Worm (Caenorhabditis elegans): ENCODE measurements around the gene F38A1.15.

The F38A1.15 gene

ce11 chrIV:1275910-1276309 is 32.7 kb upstream of the F38A1.15 start:
- TF ChIP-seq peb-1 (tag; optimal IDR thresholded peaks at IDR 0.05) (no peak), sma-3 (GFP tag; optimal IDR thresholded peaks at IDR 0.05) (no peak), alr-1 (tag; optimal IDR thresholded peaks at IDR 0.05) (no peak), lin-11 (tag; optimal IDR thresholded peaks at IDR 0.05) (no peak), sem-4 (tag; optimal IDR thresholded peaks at IDR 0.05) (no peak), nhr-129 (tag; optimal IDR thresholded peaks at IDR 0.05) (no peak)

- TF ChIP-seq elt-3 (tag; optimal IDR thresholded peaks at IDR 0.05): no peak
- peak; percentile 90 to 99 for TF ChIP-seq mdl-1 (tag; optimal IDR thresholded peaks at IDR 0.05)
- TF ChIP-seq nhr-129 (tag; optimal IDR thresholded peaks at IDR 0.05): peak; percentile 57
- TF ChIP-seq mab-5 (tag; optimal IDR thresholded peaks at IDR 0.05): peak; percentile 67
- peak; percentile 86 for TF ChIP-seq C34F6.9 (tag; optimal IDR thresholded peaks at IDR 0.05)
- peak; percentile 33 for TF ChIP-seq fos-1 (tag; optimal IDR thresholded peaks at IDR 0.05)
- TF ChIP-seq gmeb-1 (tag; optimal IDR thresholded peaks at IDR 0.05): peak; percentile 72
- peak; percentile 42 for TF ChIP-seq sma-3 (GFP tag; optimal IDR thresholded peaks at IDR 0.05)
- peak; percentile 21 for TF ChIP-seq lin-11 (tag; optimal IDR thresholded peaks at IDR 0.05)
- peak; percentile 19 for TF ChIP-seq nhr-6 (tag; optimal IDR thresholded peaks at IDR 0.05)
- TF ChIP-seq crh-2 (tag; optimal IDR thresholded peaks at IDR 0.05): peak; percentile 72
- no peak for TF ChIP-seq alr-1 (tag; optimal IDR thresholded peaks at IDR 0.05)
- no peak for TF ChIP-seq ztf-4 (tag; optimal IDR thresholded peaks at IDR 0.05)
- no peak for TF ChIP-seq ztf-1 (GFP tag; conservative IDR thresholded peaks at IDR 0.05)
- peak; percentile 48 for TF ChIP-seq ceh-82 (tag; optimal IDR thresholded peaks at IDR 0.05)
- TF ChIP-seq sem-4 (tag; optimal IDR thresholded peaks at IDR 0.05): peak; percentile 17
- peak; percentile 13 for TF ChIP-seq egl-27 (tag; optimal IDR thresholded peaks at IDR 0.05)
- no peak for TF ChIP-seq ama-1 (optimal IDR thresholded peaks at IDR 0.05)
- TF ChIP-seq lin-13 (GFP tag; optimal IDR thresholded peaks at IDR 0.05): peak; percentile 71
- no peak for TF ChIP-seq unc-62 (GFP tag; optimal IDR thresholded peaks at IDR 0.05)
- TF ChIP-seq nhr-21 (tag; optimal IDR thresholded peaks at IDR 0.05): peak; percentile 33
- TF ChIP-seq F13H6.1 (tag; optimal IDR thresholded peaks at IDR 0.05): peak; percentile 52
- TF ChIP-seq lsy-2 (tag; optimal IDR thresholded peaks at IDR 0.05): peak; percentile 39 to 81
- TF ChIP-seq ceh-16 (tag; optimal IDR thresholded peaks at IDR 0.05): no peak
- peak; percentile 77 for TF ChIP-seq unc-55 (GFP tag; optimal IDR thresholded peaks at IDR 0.05)
Measured at ce11 chrIV:1274583-1274982, 31.4 kb upstream of the F38A1.15 start, which contains the start of gene C09E9.1. C09E9.1 (plus strand) TSS chrIV:1274868.

DNA sequence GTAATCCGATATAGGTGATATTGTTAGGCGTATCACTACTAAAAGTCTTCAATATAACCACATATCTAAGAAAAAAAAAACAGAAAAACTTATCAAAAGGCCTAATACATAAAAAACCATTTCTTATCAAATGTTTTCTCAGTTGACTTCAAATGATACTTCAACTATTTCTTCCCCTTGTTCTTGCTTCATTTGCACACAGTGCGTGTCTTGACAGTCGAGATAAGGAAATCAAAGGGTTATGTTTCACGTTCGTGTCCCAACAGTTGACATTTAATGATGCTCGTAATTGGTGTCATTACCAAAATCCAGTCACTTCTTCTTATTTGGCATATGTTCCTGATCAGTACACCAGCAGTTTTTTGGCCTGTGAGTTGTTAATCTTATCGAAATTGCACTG is 23.5 kb upstream of the F38A1.15 start, which contains the start of gene clec-170:
Gene clec-170, plus strand, starts transcription at position 143 of the 400 bp plus-strand sequence.
- TF ChIP-seq fos-1 (tag; optimal IDR thresholded peaks at IDR 0.05) (peak; percentile 75), lsy-2 (tag; optimal IDR thresholded peaks at IDR 0.05) (no peak)

DNA sequence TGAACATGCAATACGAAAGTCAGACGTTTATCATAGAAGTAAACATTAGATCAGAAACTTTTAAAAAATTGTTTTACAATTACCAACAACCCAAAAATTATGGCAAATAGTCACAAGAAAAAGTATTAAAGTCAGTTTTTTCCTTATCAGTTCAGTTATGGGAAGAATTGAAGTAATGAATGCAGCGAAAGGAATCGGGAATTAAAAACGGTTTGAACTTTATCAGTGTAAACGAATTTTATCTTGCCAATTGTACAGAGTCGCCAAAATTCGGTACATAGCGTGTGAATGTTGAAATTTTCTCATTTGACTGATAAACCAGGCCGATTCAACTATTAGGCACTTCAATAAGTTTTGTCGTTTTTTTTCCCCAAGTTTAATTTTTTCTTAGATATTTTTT is 22.9 kb upstream of the F38A1.15 start:
- TF ChIP-seq ama-1 (optimal IDR thresholded peaks at IDR 0.05) (no peak), nhr-237 (tag; optimal IDR thresholded peaks at IDR 0.05) (no peak), nhr-77 (tag; optimal IDR thresholded peaks at IDR 0.05) (no peak), egl-27 (tag; optimal IDR thresholded peaks at IDR 0.05) (no peak), unc-39 (tag; optimal IDR thresholded peaks at IDR 0.05) (no peak), aly-2 (tag; optimal IDR thresholded peaks at IDR 0.05) (no peak), unc-55 (GFP tag; optimal IDR thresholded peaks at IDR 0.05) (no peak), F13H6.1 (tag; optimal IDR thresholded peaks at IDR 0.05) (no peak), ZK546.5 (tag; optimal IDR thresholded peaks at IDR 0.05) (no peak), mdl-1 (tag; optimal IDR thresholded peaks at IDR 0.05) (no peak), mab-5 (tag; optimal IDR thresholded peaks at IDR 0.05) (no peak), sma-9 (GFP tag; optimal IDR thresholded peaks at IDR 0.05) (peak; percentile 27), sma-9 (tag; optimal IDR thresholded peaks at IDR 0.05) (no peak), snpc-4 (tag; optimal IDR thresholded peaks at IDR 0.05) (no peak), lsy-2 (tag; optimal IDR thresholded peaks at IDR 0.05) (no peak), gmeb-1 (tag; optimal IDR thresholded peaks at IDR 0.05) (peak; percentile 35), fos-1 (tag; optimal IDR thresholded peaks at IDR 0.05) (peak; percentile 98), crh-2 (tag; optimal IDR thresholded peaks at IDR 0.05) (peak; percentile 26)

ce11 chrIV:1264928-1265327 is 21.7 kb upstream of the F38A1.15 start, which contains the start of gene F38A1.13:
F38A1.13 (plus strand) TSS chrIV:1265228.
- no peak for TF ChIP-seq R02D3.7 (tag; optimal IDR thresholded peaks at IDR 0.05)
- no peak for TF ChIP-seq C34F6.9 (tag; optimal IDR thresholded peaks at IDR 0.05)
- TF ChIP-seq sma-3 (GFP tag; optimal IDR thresholded peaks at IDR 0.05): no peak
- no peak for TF ChIP-seq peb-1 (tag; optimal IDR thresholded peaks at IDR 0.05)
- no peak for TF ChIP-seq elt-3 (tag; optimal IDR thresholded peaks at IDR 0.05)
- no peak for TF ChIP-seq nhr-11 (tag; optimal IDR thresholded peaks at IDR 0.05)
- no peak for TF ChIP-seq nhr-21 (tag; optimal IDR thresholded peaks at IDR 0.05)
- no peak for TF ChIP-seq ceh-82 (tag; optimal IDR thresholded peaks at IDR 0.05)
- no peak for TF ChIP-seq lsy-2 (tag; optimal IDR thresholded peaks at IDR 0.05)
- no peak for TF ChIP-seq nhr-129 (tag; optimal IDR thresholded peaks at IDR 0.05)
- TF ChIP-seq dmd-4 (tag; optimal IDR thresholded peaks at IDR 0.05): no peak
- no peak for TF ChIP-seq fos-1 (tag; optimal IDR thresholded peaks at IDR 0.05)
- no peak for TF ChIP-seq mab-5 (tag; optimal IDR thresholded peaks at IDR 0.05)
